Fruit fly (Drosophila melanogaster): ENCODE results near the gene Mkrn1.
A peak's percentile ranks its signal among the peaks of the same experiment; 100 is the strongest.

Mkrn1 gene

dm6 chr3L:21507354-21507928, 26.1 kb downstream of the Mkrn1 start, which contains the start of the genes Glg1 and M6 (continued):
- TF ChIP-seq emc (GFP tag; optimal IDR thresholded peaks at IDR 0.05) (peak; percentile 3), CG9797 (GFP tag; optimal IDR thresholded peaks at IDR 0.05) (peak; percentile 37), sc (optimal IDR thresholded peaks at IDR 0.05) (no peak), sc (GFP tag; optimal IDR thresholded peaks at IDR 0.05) (no peak), CG17829 (tag; optimal IDR thresholded peaks at IDR 0.05) (peak; percentile 74), so (GFP tag; IDR thresholded peaks at IDR 0.05) (no peak), lbe (GFP tag; optimal IDR thresholded peaks at IDR 0.05) (peak; percentile 59), NFAT (GFP tag; IDR thresholded peaks at IDR 0.05) (peak; percentile 60), HmgZ (tag; optimal IDR thresholded peaks at IDR 0.05) (peak; percentile 72), CG4730 (GFP tag; IDR thresholded peaks at IDR 0.05) (no peak), MTF-1 (GFP tag; optimal IDR thresholded peaks at IDR 0.05; ENCODE audit: borderline replicate concordance) (no peak), zen (tag; optimal IDR thresholded peaks at IDR 0.05) (peak; percentile 72), HLH54F (GFP tag; optimal IDR thresholded peaks at IDR 0.05) (peak; percentile 76), Atf6 (GFP tag; IDR thresholded peaks at IDR 0.05) (no peak), esg (GFP tag; conservative IDR thresholded peaks at IDR 0.05) (peak; percentile 23; the same call in 1 of the 2 replicates), CG14860 (GFP tag; IDR thresholded peaks at IDR 0.05; ENCODE audit: partially characterized antibody) (peak; percentile 94), sd (tag; optimal IDR thresholded peaks at IDR 0.05) (peak; percentile 10), lola (GFP tag; optimal IDR thresholded peaks at IDR 0.05) (peak in 1 of 3 experiments; percentile 65), aop (GFP tag; IDR thresholded peaks at IDR 0.05) (0 out of 2 replicates have a peak, but pooled peaks have one; percentile 17), CG7357 (GFP tag; IDR thresholded peaks at IDR 0.05) (peak; percentile 46; the same call in 1 of the 3 replicates), org-1 (GFP tag; optimal IDR thresholded peaks at IDR 0.05) (peak; percentile 31), CG12155 (GFP tag; optimal IDR thresholded peaks at IDR 0.05) (peak; percentile 75), CG10431 (GFP tag; optimal IDR thresholded peaks at IDR 0.05) (no peak), jigr1 (GFP tag; IDR thresholded peaks at IDR 0.05) (no peak), CG3407 (GFP tag; optimal IDR thresholded peaks at IDR 0.05) (no peak), CG34376 (GFP tag; optimal IDR thresholded peaks at IDR 0.05) (peak; percentile 76), otp (GFP tag; IDR thresholded peaks at IDR 0.05) (no peak), MBD-R2 (GFP tag; IDR thresholded peaks at IDR 0.05) (peak; percentile 73), CG6175 (GFP tag; IDR thresholded peaks at IDR 0.05) (no peak), CG4707 (GFP tag; optimal IDR thresholded peaks at IDR 0.05) (no peak), fd96Cb (tag; optimal IDR thresholded peaks at IDR 0.05) (peak; percentile 10), GATAe (GFP tag; conservative IDR thresholded peaks at IDR 0.05) (no peak), CG30020 (tag; optimal IDR thresholded peaks at IDR 0.05) (peak; percentile 75), CG14014 (GFP tag; IDR thresholded peaks at IDR 0.05) (peak; percentile 49; the same call in 1 of the 2 replicates), CG8281 (tag; optimal IDR thresholded peaks at IDR 0.05) (no peak), bcd (GFP tag; optimal IDR thresholded peaks at IDR 0.05) (peak; percentile 88), oc (tag; optimal IDR thresholded peaks at IDR 0.05) (peak; percentile 82), hb (GFP tag; IDR thresholded peaks at IDR 0.05; ENCODE audit: partially characterized antibody) (peak; percentile 90), CG11247 (GFP tag; IDR thresholded peaks at IDR 0.05) (no peak), zfh1 (GFP tag; IDR thresholded peaks at IDR 0.05) (peak; percentile 57; the same call in 2 of the 3 replicates), Nf-YB (GFP tag; optimal IDR thresholded peaks at IDR 0.05) (peak; percentile 33), schlank (tag; optimal IDR thresholded peaks at IDR 0.05) (no peak), ttk (GFP tag; IDR thresholded peaks at IDR 0.05) (no peak), az2 (GFP tag; optimal IDR thresholded peaks at IDR 0.05) (peak; percentile 69), gsb-n (tag; optimal IDR thresholded peaks at IDR 0.05) (peak; percentile 76), CG8388 (GFP tag; optimal IDR thresholded peaks at IDR 0.05) (peak; percentile 40), CG10565 (GFP tag; optimal IDR thresholded peaks at IDR 0.05) (no peak), Dp (GFP tag; optimal IDR thresholded peaks at IDR 0.05) (peak; percentile 33), CG13296 (GFP tag; optimal IDR thresholded peaks at IDR 0.05) (peak; percentile 43), HLH4C (GFP tag; IDR thresholded peaks at IDR 0.05; ENCODE audit: partially characterized antibody) (peak; percentile 93)

All from whole organism, embryonic.